Worm (Caenorhabditis elegans) whole organism, L1 larva: ENCODE results near the gene rde-8.

ENCODE experiments used
- C04F5.9 ChIP-seq: sonication (generic microtip); optimal IDR thresholded peaks from 2 replicates; lab custom pipeline; 2016; ENCODE audit warnings: missing genetic modification characterization, missing compliant biosample characterization
- C34B4.2 ChIP-seq: sonication (generic microtip); optimal IDR thresholded peaks from 2 replicates; lab custom pipeline; 2017; ENCODE audit warnings: mild to moderate bottlenecking, missing genetic modification characterization, missing compliant biosample characterization
- blmp-1 ChIP-seq: fragments of 150-350 bp; optimal IDR thresholded peaks from 2 replicates; lab custom pipeline; 2014; ENCODE audit warnings: missing biosample characterization, missing genetic modification characterization
- ceh-88 ChIP-seq: fragments of 200-800 bp; sonication (Bioruptor generic); IDR thresholded peaks from 2 replicates; pipeline ENCODE4 v1.3.6; 2022; ENCODE audit warnings: missing genetic modification characterization, missing compliant biosample characterization
- ces-1 ChIP-seq: fragments of 150-350 bp; optimal IDR thresholded peaks from 2 replicates; lab custom pipeline; 2014; ENCODE audit warnings: missing biosample characterization, missing genetic modification reagents, missing genetic modification characterization
- efl-1 ChIP-seq, 4 experiments: fragments of 150-350 bp; optimal IDR thresholded peaks in 3 of 4; peaks in 1 of 4; 1 replicate in 1 of 4; 2 replicates in 3 of 4; lab custom pipeline; 2014; ENCODE audit warnings: missing biosample characterization in 2 of 4, missing genetic modification characterization in 2 of 4, missing genetic modification reagents in 2 of 4
- egl-13 ChIP-seq: sonication (generic microtip); optimal IDR thresholded peaks from 2 replicates; lab custom pipeline; 2016; ENCODE audit warnings: missing genotype, missing genetic modification reagents, missing genetic modification characterization, missing compliant biosample characterization
- elt-2 ChIP-seq: sonication (generic microtip); optimal IDR thresholded peaks from 2 replicates; lab custom pipeline; 2016; ENCODE audit warnings: missing genetic modification characterization, mild to moderate bottlenecking, inconsistent platforms, missing compliant biosample characterization, missing genetic modification reagents
- elt-3 ChIP-seq, 6 experiments: fragments of 150-350 bp in 1 of 6; sonication (generic microtip); optimal IDR thresholded peaks; 2 replicates each; lab custom pipeline; 2017 to 2018; ENCODE audit warnings: missing biosample characterization in 6 of 6, missing genetic modification characterization in 6 of 6, inconsistent platforms in 1 of 6
- ets-5 ChIP-seq: fragments of 200-800 bp; sonication (Bioruptor generic); IDR thresholded peaks from 2 replicates; pipeline ENCODE4 v1.3.6; 2022; ENCODE audit warnings: missing genetic modification characterization, missing compliant biosample characterization
- fkh-8 ChIP-seq: sonication (generic microtip); optimal IDR thresholded peaks from 2 replicates; lab custom pipeline; 2016; ENCODE audit warnings: mild to moderate bottlenecking, missing genetic modification characterization, missing compliant biosample characterization
- fos-1 ChIP-seq: fragments of 150-350 bp; optimal IDR thresholded peaks from 2 replicates; lab custom pipeline; 2014; ENCODE audit warnings: missing biosample characterization, missing genetic modification characterization
- hlh-17 ChIP-seq: fragments of 200-800 bp; sonication (Bioruptor generic); optimal IDR thresholded peaks from 2 replicates; lab custom pipeline; 2018; ENCODE audit warnings: missing genetic modification characterization, mild to moderate bottlenecking, missing compliant biosample characterization, moderate library complexity, borderline replicate concordance
- hpl-2 ChIP-seq: fragments of 150-350 bp; optimal IDR thresholded peaks from 2 replicates; lab custom pipeline; 2014; ENCODE audit warnings: missing biosample characterization, missing genetic modification reagents, missing genetic modification characterization
- lin-14 ChIP-seq: fragments of 200-800 bp; sonication (Bioruptor generic); optimal IDR thresholded peaks from 2 replicates; lab custom pipeline; 2018; ENCODE audit warnings: mild to moderate bottlenecking, missing genetic modification characterization, moderate library complexity, missing compliant biosample characterization
- lin-15B ChIP-seq: fragments of 150-350 bp; sonication (generic microtip); optimal IDR thresholded peaks from 3 replicates; lab custom pipeline; 2014; ENCODE audit warnings: missing biosample characterization, missing genetic modification characterization
- mef-2 ChIP-seq: fragments of 150-350 bp; optimal IDR thresholded peaks from 2 replicates; lab custom pipeline; 2014; ENCODE audit warnings: missing biosample characterization, missing genetic modification characterization
- mep-1 ChIP-seq: fragments of 150-350 bp; optimal IDR thresholded peaks from 2 replicates; lab custom pipeline; 2014; ENCODE audit warnings: missing biosample characterization, missing genetic modification characterization
- nhr-11 ChIP-seq: fragments of 150-350 bp; optimal IDR thresholded peaks from 2 replicates; lab custom pipeline; 2014; ENCODE audit warnings: missing biosample characterization, missing genetic modification characterization
- nhr-12 ChIP-seq: sonication (generic microtip); optimal IDR thresholded peaks from 2 replicates; lab custom pipeline; 2017; ENCODE audit warnings: missing biosample characterization, missing genetic modification characterization
- nhr-20 ChIP-seq: sonication (generic microtip); optimal IDR thresholded peaks from 2 replicates; lab custom pipeline; 2016; ENCODE audit warnings: mild to moderate bottlenecking, missing genetic modification characterization, missing compliant biosample characterization
- nhr-237 ChIP-seq: fragments of 150-350 bp; optimal IDR thresholded peaks from 2 replicates; lab custom pipeline; 2014; ENCODE audit warnings: missing biosample characterization, missing genetic modification characterization
- nhr-47 ChIP-seq: sonication (generic microtip); optimal IDR thresholded peaks from 2 replicates; lab custom pipeline; 2016; ENCODE audit warnings: mild to moderate bottlenecking, missing genetic modification characterization, moderate library complexity, missing compliant biosample characterization
- nhr-71 ChIP-seq: sonication (generic microtip); optimal IDR thresholded peaks from 2 replicates; lab custom pipeline; 2016; ENCODE audit warnings: mild to moderate bottlenecking, missing genetic modification characterization, moderate library complexity, missing compliant biosample characterization
- nhr-76 ChIP-seq: sonication (generic microtip); optimal IDR thresholded peaks from 2 replicates; lab custom pipeline; 2017; ENCODE audit warnings: missing biosample characterization, missing genetic modification characterization
- nhr-84 ChIP-seq: sonication (generic microtip); optimal IDR thresholded peaks from 2 replicates; lab custom pipeline; 2017; ENCODE audit warnings: missing biosample characterization, missing genetic modification characterization
- skn-1 ChIP-seq: fragments of 150-350 bp; optimal IDR thresholded peaks from 2 replicates; lab custom pipeline; 2014; ENCODE audit warnings: missing biosample characterization, missing genetic modification characterization
- snu-23 ChIP-seq: sonication (generic microtip); optimal IDR thresholded peaks from 2 replicates; lab custom pipeline; 2016; ENCODE audit warnings: missing genetic modification characterization, missing compliant biosample characterization
- tlp-1 ChIP-seq: fragments of 150-350 bp; optimal IDR thresholded peaks from 2 replicates; lab custom pipeline; 2014; ENCODE audit warnings: missing biosample characterization, missing genetic modification characterization
- unc-30 ChIP-seq: sonication (generic microtip); optimal IDR thresholded peaks from 2 replicates; lab custom pipeline; 2017; ENCODE audit warnings: missing biosample characterization, missing genetic modification characterization
- unc-86 ChIP-seq: sonication (generic microtip); optimal IDR thresholded peaks from 2 replicates; lab custom pipeline; 2016; ENCODE audit warnings: missing genetic modification characterization, missing compliant biosample characterization
- unc-98 ChIP-seq: fragments of 200-800 bp; sonication (Bioruptor generic); IDR thresholded peaks from 2 replicates; pipeline ENCODE4 v1.3.6; 2022; ENCODE audit warnings: missing genetic modification characterization, missing compliant biosample characterization
- vab-15 ChIP-seq: sonication (generic microtip); optimal IDR thresholded peaks from 2 replicates; lab custom pipeline; 2017; ENCODE audit warnings: missing genotype, mild to moderate bottlenecking, missing genetic modification characterization, missing compliant biosample characterization
- xbp-1 ChIP-seq: sonication (generic microtip); optimal IDR thresholded peaks from 2 replicates; lab custom pipeline; 2016; ENCODE audit warnings: missing genetic modification characterization, missing compliant biosample characterization
- zag-1 ChIP-seq: fragments of 150-350 bp; optimal IDR thresholded peaks from 2 replicates; lab custom pipeline; 2014; ENCODE audit warnings: missing biosample characterization, missing genetic modification characterization

Gene rde-8

DNA sequence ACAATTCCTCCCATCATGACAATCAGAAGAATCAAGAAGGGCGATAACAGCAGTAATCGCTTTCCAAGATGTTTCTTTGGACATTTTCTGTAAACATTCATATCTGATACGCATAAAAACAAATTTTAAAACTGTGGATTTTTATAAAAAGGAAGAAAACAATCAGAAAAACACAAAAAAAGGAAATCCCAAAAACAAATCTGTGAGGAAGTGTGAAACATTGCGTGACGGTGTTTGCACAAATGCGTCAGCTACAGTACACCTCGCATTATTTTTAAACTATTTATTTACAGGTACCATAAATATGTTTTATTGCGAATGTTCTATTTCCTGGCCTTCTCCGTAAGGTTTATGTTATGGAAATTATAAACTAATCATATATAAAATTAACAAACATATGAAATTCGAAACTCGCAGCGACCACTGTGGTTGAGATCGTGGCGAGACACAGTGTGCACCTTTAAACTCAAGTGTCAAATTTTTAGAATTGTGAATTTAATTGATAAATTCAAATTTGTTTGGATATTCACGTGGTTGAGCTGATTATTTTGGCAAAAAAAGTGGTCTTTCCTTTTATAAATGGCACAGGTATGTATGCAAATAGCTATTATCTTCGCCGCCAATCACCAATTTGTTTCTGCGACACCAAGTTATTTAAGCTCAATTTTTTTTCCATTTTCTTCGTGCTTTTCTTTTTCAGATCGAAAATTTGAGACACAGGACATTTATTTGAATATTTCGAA lies 18.4 kb upstream of the rde-8 start, which contains the start of the genes C34D4.10 and str-48:
Gene C34D4.10, minus strand, starts transcription at position 101 of the 743 bp plus-strand sequence.
Gene str-48, plus strand, starts transcription at position 693 of the 743 bp plus-strand sequence.
- TF ChIP-seq lin-14: no peak
- no peak for TF ChIP-seq mef-2
- TF ChIP-seq xbp-1 (tag; lab: Kevin White, UChicago): no peak
- TF ChIP-seq efl-1 (optimal IDR thresholded peaks at IDR 0.05; lab: Kevin White, UChicago): no peak
- no peak for TF ChIP-seq efl-1 (GFP tag; optimal IDR thresholded peaks at IDR 0.05 in 1 of 2; lab: Kevin White, UChicago)
- TF ChIP-seq ceh-88: no peak
- TF ChIP-seq egl-13 (tag; lab: Kevin White, UChicago): no peak
- no peak for TF ChIP-seq hlh-17 (GFP tag; lab: Kevin White, UChicago)
- no peak for TF ChIP-seq nhr-12 (tag; lab: Kevin White, UChicago)

DNA sequence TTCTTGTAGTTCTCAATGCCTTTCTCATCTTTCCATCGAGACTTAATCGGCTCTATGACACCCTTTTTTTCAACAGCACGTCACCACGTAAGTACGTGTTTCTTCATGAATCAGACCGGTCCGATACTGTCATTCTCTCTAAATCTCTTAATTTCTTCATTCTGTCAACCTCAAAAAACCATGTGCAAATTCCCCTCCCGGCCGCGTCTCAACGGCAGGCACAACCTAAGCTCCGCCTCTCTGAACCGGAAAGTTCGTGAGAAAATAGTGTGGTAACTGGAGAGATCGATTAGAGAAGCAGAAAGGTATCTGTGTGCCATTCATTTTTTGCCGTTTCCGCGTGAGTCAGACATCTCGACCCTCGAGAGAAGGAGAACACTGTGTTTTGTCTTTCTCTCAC lies 11.5 kb upstream of the rde-8 start, which contains the start of gene nas-8:
Gene nas-8, plus strand, starts transcription at position 301 of the 400 bp plus-strand sequence.
- TF ChIP-seq nhr-84 (tag; lab: Kevin White, UChicago) (no peak), ces-1 (GFP tag; lab: Kevin White, UChicago) (no peak), snu-23 (GFP tag; lab: Kevin White, UChicago) (peak; percentile 11), nhr-47 (tag; lab: Kevin White, UChicago) (no peak)

- TF ChIP-seq lin-14 (no peak), tlp-1 (tag; lab: Kevin White, UChicago) (no peak), elt-3 (tag; optimal IDR thresholded peaks at IDR 0.05; lab: Kevin White, UChicago) (no peak), C34B4.2 (tag; lab: Kevin White, UChicago) (no peak), elt-2 (tag; lab: Kevin White, UChicago) (no peak), fkh-8 (no peak)
These were observed 8.3 kb upstream of the rde-8 start, which contains the start of the genes ZC477.7 and ssq-3 for ce11 chrIV:7111354-7111753. TSS of gene ZC477.7 (minus strand) at chrIV:7111454. TSS of gene ssq-3 (plus strand) at chrIV:7111604.

DNA sequence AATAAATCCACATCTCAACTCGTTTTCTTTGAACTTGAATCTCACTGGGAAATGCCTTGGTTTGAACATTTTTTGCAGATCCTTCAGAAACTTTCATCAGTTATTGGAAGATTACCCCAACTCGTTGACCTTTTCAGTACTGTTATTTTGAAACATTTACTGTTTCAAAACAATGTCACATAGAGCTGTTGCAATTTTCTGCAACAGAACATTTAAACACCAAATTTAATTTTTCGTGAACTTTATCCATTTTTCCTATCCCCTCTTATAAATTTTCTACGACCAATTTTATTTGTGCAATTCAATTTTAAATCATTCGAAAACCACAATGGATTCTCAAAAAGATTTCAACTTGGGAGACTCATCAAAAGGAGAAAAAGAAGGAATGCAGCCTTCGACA lies 4.8 kb upstream of the rde-8 start, which contains the start of gene ZC477.2:
Gene ZC477.2, plus strand, starts transcription at position 301 of the 400 bp plus-strand sequence.
- TF ChIP-seq ets-5 (GFP tag; lab: Robert Waterston, UW) (no peak), zag-1 (no peak), hlh-17 (GFP tag; lab: Kevin White, UChicago) (no peak), nhr-11 (tag; lab: Kevin White, UChicago) (no peak), skn-1 (no peak), fos-1 (tag; lab: Kevin White, UChicago) (no peak), nhr-237 (tag; lab: Kevin White, UChicago) (no peak), nhr-76 (tag; lab: Kevin White, UChicago) (no peak), hpl-2 (no peak), C04F5.9 (tag; lab: Kevin White, UChicago) (no peak), nhr-71 (tag; lab: Kevin White, UChicago) (no peak), blmp-1 (tag; lab: Kevin White, UChicago) (no peak), lin-15B (tag; lab: Kevin White, UChicago) (no peak), nhr-20 (tag; lab: Kevin White, UChicago) (no peak), vab-15 (tag; lab: Kevin White, UChicago) (no peak), mep-1 (tag; lab: Kevin White, UChicago) (no peak), unc-86 (no peak), unc-98 (GFP tag; lab: Robert Waterston, UW) (no peak), unc-30 (tag; lab: Kevin White, UChicago) (no peak)
